Worm (Caenorhabditis elegans): ENCODE measurements around the gene pqn-89.

DNA sequence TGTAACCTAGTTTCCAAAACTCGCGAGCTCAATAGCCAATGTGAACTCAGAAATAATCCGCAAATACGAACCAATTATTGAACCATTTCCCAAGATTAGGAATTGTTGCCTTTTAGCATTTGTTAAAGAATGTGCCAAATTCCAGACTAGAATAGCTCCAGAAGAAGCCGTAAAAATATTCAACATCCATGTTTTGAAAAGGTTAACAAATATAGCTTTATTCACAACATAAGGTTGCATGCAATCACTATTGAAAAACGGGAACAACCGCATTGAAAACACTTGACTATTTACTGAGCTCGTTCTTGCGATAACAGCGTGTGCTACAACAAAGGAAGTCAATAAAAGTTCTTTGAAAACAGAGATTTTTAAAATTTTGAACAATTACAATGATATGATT is 20.0 kb downstream of the pqn-89 start:
- TF ChIP-seq lin-39 (tag; optimal IDR thresholded peaks at IDR 0.05) (no peak), dpl-1 (GFP tag; optimal IDR thresholded peaks at IDR 0.05) (no peak), pqm-1 (tag; optimal IDR thresholded peaks at IDR 0.05) (no peak), F10B5.3 (tag; optimal IDR thresholded peaks at IDR 0.05) (no peak), unc-130 (GFP tag; optimal IDR thresholded peaks at IDR 0.05) (no peak), fos-1 (tag; optimal IDR thresholded peaks at IDR 0.05) (no peak), set-16 (GFP tag; IDR thresholded peaks at IDR 0.05) (no peak), dmd-9 (GFP tag; IDR thresholded peaks at IDR 0.05) (no peak), spr-3 (GFP tag; optimal IDR thresholded peaks at IDR 0.05) (no peak), nhr-10 (tag; optimal IDR thresholded peaks at IDR 0.05) (no peak), ama-1 (optimal IDR thresholded peaks at IDR 0.05) (no peak), sdz-12 (GFP tag; optimal IDR thresholded peaks at IDR 0.05) (no peak)
